Worm (Caenorhabditis elegans): ENCODE data around the gene rpt-2.

The rpt-2 gene

ce11 chrV:6053188-6053687 lies 35.8 kb upstream of the rpt-2 start, which contains the start of gene seip-1 (continued):
- TF ChIP-seq gmeb-2 (tag; optimal IDR thresholded peaks at IDR 0.05) (no peak), nhr-11 (tag; optimal IDR thresholded peaks at IDR 0.05) (no peak), lin-11 (tag; optimal IDR thresholded peaks at IDR 0.05) (no peak), unc-55 (GFP tag; optimal IDR thresholded peaks at IDR 0.05) (peak; percentile 92), dve-1 (tag; optimal IDR thresholded peaks at IDR 0.05) (peak; percentile 67), ceh-34 (tag; optimal IDR thresholded peaks at IDR 0.05) (peak; percentile 70), odd-2 (tag; optimal IDR thresholded peaks at IDR 0.05) (no peak), che-1 (tag; optimal IDR thresholded peaks at IDR 0.05) (no peak), sdc-2 (tag; optimal IDR thresholded peaks at IDR 0.05) (no peak), pha-2 (tag; optimal IDR thresholded peaks at IDR 0.05) (no peak), ama-1 (optimal IDR thresholded peaks at IDR 0.05) (no peak), ceh-18 (tag; optimal IDR thresholded peaks at IDR 0.05) (peak; percentile 44), zip-5 (tag; optimal IDR thresholded peaks at IDR 0.05) (no peak), K09A11.1 (tag; optimal IDR thresholded peaks at IDR 0.05; ENCODE audit: insufficient read depth) (peak; percentile 2), ref-2 (tag; optimal IDR thresholded peaks at IDR 0.05) (peak; percentile 46), K02D7.2 (tag; optimal IDR thresholded peaks at IDR 0.05) (no peak)

ce11 chrV:6051159-6051558 lies 33.7 kb upstream of the rpt-2 start, which contains the start of gene jamp-1:
jamp-1 (minus strand) TSS chrV:6051259.
- TF ChIP-seq ceh-2 (tag; optimal IDR thresholded peaks at IDR 0.05) = no peak
- no peak for TF ChIP-seq ceh-6 (GFP tag; optimal IDR thresholded peaks at IDR 0.05)
- no peak for TF ChIP-seq C08G9.2 (tag; optimal IDR thresholded peaks at IDR 0.05)
- no peak for TF ChIP-seq ets-4 (tag; optimal IDR thresholded peaks at IDR 0.05)
- TF ChIP-seq K02D7.2 (tag; optimal IDR thresholded peaks at IDR 0.05) = no peak
- no peak for TF ChIP-seq ama-1 (optimal IDR thresholded peaks at IDR 0.05)
- TF ChIP-seq fax-1 (tag; optimal IDR thresholded peaks at IDR 0.05) = no peak
- TF ChIP-seq npax-4 (tag; optimal IDR thresholded peaks at IDR 0.05) = no peak
- no peak for TF ChIP-seq unc-3 (GFP tag; conservative IDR thresholded peaks at IDR 0.05)
- TF ChIP-seq unc-3 (tag; optimal IDR thresholded peaks at IDR 0.05) = no peak
- no peak for TF ChIP-seq ceh-45 (GFP tag; IDR thresholded peaks at IDR 0.05)
- no peak for TF ChIP-seq lin-11 (tag; optimal IDR thresholded peaks at IDR 0.05)
- no peak for TF ChIP-seq gmeb-2 (tag; optimal IDR thresholded peaks at IDR 0.05)

- no peak for TF ChIP-seq ceh-48 (tag; optimal IDR thresholded peaks at IDR 0.05)
- no peak for TF ChIP-seq ets-4 (tag; optimal IDR thresholded peaks at IDR 0.05)
- TF ChIP-seq pag-3 (tag; optimal IDR thresholded peaks at IDR 0.05; ENCODE audit: borderline replicate concordance) = no peak
- no peak for TF ChIP-seq ceh-14 (tag; optimal IDR thresholded peaks at IDR 0.05)
- TF ChIP-seq C38D4.7 (GFP tag; optimal IDR thresholded peaks at IDR 0.05) = no peak
- TF ChIP-seq C08G9.2 (tag; optimal IDR thresholded peaks at IDR 0.05) = no peak
- TF ChIP-seq ceh-2 (tag; optimal IDR thresholded peaks at IDR 0.05) = no peak
Observed at ce11 chrV:6047818-6048217, 30.3 kb upstream of the rpt-2 start, which contains the start of gene pgap-3. pgap-3 (minus strand) TSS chrV:6047918.

- TF ChIP-seq K09A11.1 (tag; optimal IDR thresholded peaks at IDR 0.05; ENCODE audit: insufficient read depth) (no peak), ets-4 (tag; optimal IDR thresholded peaks at IDR 0.05) (no peak), ceh-2 (tag; optimal IDR thresholded peaks at IDR 0.05) (no peak), ceh-24 (tag; optimal IDR thresholded peaks at IDR 0.05) (no peak), dve-1 (tag; optimal IDR thresholded peaks at IDR 0.05) (no peak), hlh-15 (tag; optimal IDR thresholded peaks at IDR 0.05) (no peak), unc-55 (GFP tag; optimal IDR thresholded peaks at IDR 0.05) (no peak), pat-9 (tag; optimal IDR thresholded peaks at IDR 0.05) (no peak), pha-2 (tag; optimal IDR thresholded peaks at IDR 0.05) (no peak), syd-9 (tag; optimal IDR thresholded peaks at IDR 0.05) (no peak), ceh-19 (GFP tag; optimal IDR thresholded peaks at IDR 0.05) (no peak), pax-1 (tag; optimal IDR thresholded peaks at IDR 0.05) (no peak), unc-3 (GFP tag; conservative IDR thresholded peaks at IDR 0.05) (no peak), unc-3 (tag; optimal IDR thresholded peaks at IDR 0.05) (no peak), gmeb-2 (tag; optimal IDR thresholded peaks at IDR 0.05) (no peak), lin-11 (tag; optimal IDR thresholded peaks at IDR 0.05) (no peak)
Observed at ce11 chrV:6044853-6045594, 27.6 kb upstream of the rpt-2 start, which contains the start of gene R01B10.3. R01B10.3 (minus strand) TSS chrV:6045129.
